Fruit fly (Drosophila melanogaster) whole organism, embryonic: ENCODE data around the gene alpha-Est3.

ENCODE experiments used
- CG10147 ChIP-seq: fragments of 200-800 bp; sonication (Bioruptor generic); optimal IDR thresholded peaks from 2 replicates; lab custom pipeline; 2019; ENCODE audit warnings: missing biosample characterization, mild to moderate bottlenecking, missing genetic modification characterization, moderate library complexity
- CG10366 ChIP-seq: fragments of 200-800 bp; sonication (Bioruptor generic); IDR thresholded peaks from 2 replicates; pipeline ENCODE4 v1.3.6; 2022; ENCODE audit warnings: missing biosample characterization, missing genetic modification characterization
- CG10543 ChIP-seq: fragments of 200-800 bp; sonication (Bioruptor generic); optimal IDR thresholded peaks from 3 replicates; lab custom pipeline; 2017; ENCODE audit warnings: missing biosample characterization, mild to moderate bottlenecking, missing genetic modification characterization, moderate library complexity
- CG12155 ChIP-seq: fragments of 200-800 bp; sonication (Bioruptor generic); optimal IDR thresholded peaks from 3 replicates; lab custom pipeline; 2016; ENCODE audit warnings: missing biosample characterization, missing genetic modification characterization
- CG13296 ChIP-seq: fragments of 200-800 bp; sonication (Bioruptor generic); optimal IDR thresholded peaks from 3 replicates; lab custom pipeline; 2018; ENCODE audit warnings: missing biosample characterization, mild to moderate bottlenecking, missing genetic modification characterization
- CG17361 ChIP-seq: fragments of 200-800 bp; sonication (Bioruptor generic); IDR thresholded peaks from 3 replicates; pipeline ENCODE4 v1.3.6; 2022; ENCODE audit warnings: missing biosample characterization, missing genetic modification characterization
- CG1832 ChIP-seq: fragments of 200-800 bp; sonication (Bioruptor generic); optimal IDR thresholded peaks from 2 replicates; lab custom pipeline; 2017; ENCODE audit warnings: missing biosample characterization, mild to moderate bottlenecking, missing genetic modification characterization, inconsistent platforms
- CG2116 ChIP-seq: fragments of 200-800 bp; sonication (Bioruptor generic); optimal IDR thresholded peaks from 3 replicates; lab custom pipeline; 2018; ENCODE audit warnings: missing biosample characterization, mild to moderate bottlenecking, missing genetic modification characterization
- CG2199 ChIP-seq: fragments of 200-800 bp; sonication (Bioruptor generic); IDR thresholded peaks from 3 replicates; pipeline ENCODE4 v1.3.6; 2022; ENCODE audit warnings: missing biosample characterization, missing genetic modification characterization
- CG2678 ChIP-seq: fragments of 200-800 bp; sonication (Bioruptor generic); optimal IDR thresholded peaks from 3 replicates; lab custom pipeline; 2019; ENCODE audit warnings: missing biosample characterization, mild to moderate bottlenecking, missing genetic modification characterization, moderate library complexity
- CG31441 ChIP-seq: fragments of 200-800 bp; sonication (Bioruptor generic); IDR thresholded peaks from 2 replicates; pipeline ENCODE4 v1.3.6; 2022; ENCODE audit warnings: missing biosample characterization, missing genetic modification characterization
- CG32767 ChIP-seq: fragments of 200-800 bp; sonication (Bioruptor generic); IDR thresholded peaks from 2 replicates; pipeline ENCODE4 v1.3.6; 2022; ENCODE audit warnings: missing biosample characterization, missing genetic modification characterization
- CG4617 ChIP-seq: fragments of 200-800 bp; sonication (Bioruptor generic); optimal IDR thresholded peaks from 3 replicates; lab custom pipeline; 2016; ENCODE audit warnings: missing biosample characterization, missing genetic modification characterization, borderline replicate concordance
- CG6175 ChIP-seq: fragments of 200-800 bp; sonication (Bioruptor generic); IDR thresholded peaks from 3 replicates; pipeline ENCODE4 v1.3.6; 2022; ENCODE audit warnings: missing biosample characterization, missing genetic modification characterization
- CG6813 ChIP-seq: fragments of 200-800 bp; sonication (Bioruptor generic); optimal IDR thresholded peaks from 2 replicates; lab custom pipeline; 2017; ENCODE audit warnings: missing biosample characterization, missing genetic modification characterization, mild to moderate bottlenecking, moderate library complexity, missing genetic modification reagents
- CG8290 ChIP-seq, 3 experiments: fragments of 200-800 bp; sonication (Bioruptor generic); optimal IDR thresholded peaks; 2 replicates each; lab custom pipeline; 2016 to 2019; ENCODE audit warnings: missing biosample characterization in 3 of 3, missing genetic modification characterization in 3 of 3, mild to moderate bottlenecking in 2 of 3, moderate library complexity in 1 of 3
- CG8765 ChIP-seq: fragments of 200-800 bp; sonication (Bioruptor generic); IDR thresholded peaks from 2 replicates; pipeline ENCODE4 v1.3.6; 2022; ENCODE audit warnings: missing biosample characterization, missing genetic modification characterization
- CrebB ChIP-seq: fragments of 200-800 bp; sonication (Bioruptor generic); optimal IDR thresholded peaks from 3 replicates; lab custom pipeline; 2018; ENCODE audit warnings: missing biosample characterization, mild to moderate bottlenecking, missing genetic modification characterization
- Drgx ChIP-seq: fragments of 200-800 bp; sonication (Bioruptor generic); IDR thresholded peaks from 2 replicates; pipeline ENCODE4 v1.3.6; 2022; ENCODE audit warnings: missing biosample characterization, missing genetic modification characterization
- Hr3 ChIP-seq: fragments of 200-800 bp; sonication (Bioruptor generic); optimal IDR thresholded peaks from 3 replicates; lab custom pipeline; 2016; ENCODE audit warnings: missing biosample characterization, missing genetic modification characterization
- Med ChIP-seq: fragments of 200-800 bp; sonication (Bioruptor generic); peaks from one replicate; lab custom pipeline; 2016; ENCODE audit warnings: missing biosample characterization, missing genetic modification characterization, mild to moderate bottlenecking, inconsistent platforms, moderate library complexity
- Rfx ChIP-seq: fragments of 200-800 bp; sonication (Bioruptor generic); IDR thresholded peaks from 2 replicates; pipeline ENCODE4 v1.3.6; 2022; ENCODE audit warnings: missing biosample characterization, missing genetic modification characterization
- TFAM ChIP-seq: fragments of 200-800 bp; sonication (Bioruptor generic); optimal IDR thresholded peaks from 2 replicates; lab custom pipeline; 2017; ENCODE audit warnings: missing biosample characterization, missing genetic modification characterization, inconsistent platforms
- Trl ChIP-seq, 3 experiments: fragments of >200 bp in 2 of 3; fragments of 200-800 bp in 1 of 3; sonication (Bioruptor generic) in 1 of 3; optimal IDR thresholded peaks; 2 replicates in 1 of 3; 3 replicates in 2 of 3; lab custom pipeline; 2016 to 2017; ENCODE audit warnings: missing biosample characterization in 1 of 3, missing genetic modification characterization in 1 of 3
- amos ChIP-seq: fragments of 200-800 bp; sonication (Bioruptor generic); IDR thresholded peaks from 2 replicates; pipeline ENCODE4 v1.3.6; 2022; ENCODE audit warnings: missing biosample characterization, missing genetic modification characterization; ENCODE audit not compliant: partially characterized antibody
- aop ChIP-seq: fragments of 200-800 bp; sonication (Bioruptor generic); IDR thresholded peaks from 2 replicates; pipeline ENCODE4 v1.3.6; 2022; ENCODE audit warnings: missing biosample characterization, missing genetic modification characterization
- ci ChIP-seq: fragments of 200-800 bp; sonication (Bioruptor generic); IDR thresholded peaks from 3 replicates; pipeline ENCODE4 v1.3.6; 2022; ENCODE audit warnings: missing biosample characterization, missing genetic modification characterization
- corto ChIP-seq: fragments of 200-800 bp; sonication (Bioruptor generic); optimal IDR thresholded peaks from 2 replicates; lab custom pipeline; 2016; ENCODE audit warnings: missing biosample characterization, mild to moderate bottlenecking, missing genetic modification characterization, moderate library complexity
- fd102C ChIP-seq: fragments of 200-800 bp; sonication (Bioruptor generic); optimal IDR thresholded peaks from 2 replicates; lab custom pipeline; 2018; ENCODE audit warnings: missing biosample characterization, mild to moderate bottlenecking, missing genetic modification characterization, moderate library complexity
- fd96Cb ChIP-seq: fragments of 200-800 bp; sonication (Bioruptor generic); optimal IDR thresholded peaks from 2 replicates; lab custom pipeline; 2018; ENCODE audit warnings: missing biosample characterization, mild to moderate bottlenecking, missing genetic modification characterization, moderate library complexity
- jing ChIP-seq: fragments of 200-800 bp; sonication (Bioruptor generic); optimal IDR thresholded peaks from 2 replicates; lab custom pipeline; 2018; ENCODE audit warnings: missing biosample characterization, mild to moderate bottlenecking, missing genetic modification characterization
- kah ChIP-seq: fragments of 200-800 bp; sonication (Bioruptor generic); optimal IDR thresholded peaks from 2 replicates; lab custom pipeline; 2018; ENCODE audit warnings: missing biosample characterization, mild to moderate bottlenecking, missing genetic modification characterization
- ken ChIP-seq: fragments of 200-800 bp; sonication (Bioruptor generic); IDR thresholded peaks from 3 replicates; pipeline ENCODE4 v1.3.6; 2022; ENCODE audit warnings: missing biosample characterization, missing genetic modification characterization
- prd ChIP-seq, 3 experiments: fragments of >200 bp in 2 of 3; fragments of 200-800 bp in 1 of 3; sonication (Bioruptor generic) in 1 of 3; optimal IDR thresholded peaks in 2 of 3; IDR thresholded peaks in 1 of 3; 2 replicates in 2 of 3; 3 replicates in 1 of 3; pipeline versions ENCODE4 v1.3.6 to Lab custom; 2017 to 2022; ENCODE audit warnings: missing biosample characterization in 1 of 3, missing genetic modification characterization in 1 of 3
- scrt ChIP-seq: fragments of 200-800 bp; sonication (Bioruptor generic); optimal IDR thresholded peaks from 2 replicates; lab custom pipeline; 2018; ENCODE audit warnings: missing biosample characterization, mild to moderate bottlenecking, missing genetic modification characterization, moderate library complexity
- sd ChIP-seq: fragments of 200-800 bp; sonication (Bioruptor generic); optimal IDR thresholded peaks from 3 replicates; lab custom pipeline; 2018; ENCODE audit warnings: missing biosample characterization, mild to moderate bottlenecking, missing genetic modification characterization, moderate library complexity
- stc ChIP-seq: fragments of 200-800 bp; sonication (Bioruptor generic); IDR thresholded peaks from 2 replicates; pipeline ENCODE4 v1.3.6; 2022; ENCODE audit warnings: missing biosample characterization, missing genetic modification characterization
- z ChIP-seq: fragments of 200-800 bp; sonication (Bioruptor generic); IDR thresholded peaks from 3 replicates; pipeline ENCODE4 v1.3.6; 2022; ENCODE audit warnings: missing biosample characterization, missing genetic modification characterization

alpha-Est3 gene

DNA sequence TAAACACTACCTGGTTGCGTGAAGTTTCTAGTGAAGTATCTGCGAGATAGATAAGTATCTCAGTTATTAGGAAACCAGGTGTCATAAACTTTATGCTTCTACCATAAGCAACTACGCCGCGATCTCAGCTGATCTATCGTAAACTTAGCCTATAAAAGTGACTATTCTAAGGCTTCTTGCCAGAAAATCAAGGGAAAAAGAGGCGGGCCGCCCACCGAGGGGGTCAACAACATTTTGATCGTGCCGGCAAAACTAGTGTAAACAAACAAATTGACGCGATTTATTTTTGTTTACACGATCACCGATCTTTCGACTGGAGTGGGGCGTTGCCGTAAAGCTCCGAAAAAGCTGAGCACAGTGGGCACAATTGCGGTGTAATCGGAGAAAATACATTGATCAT lies 17.3 kb downstream of the alpha-Est3 start (continued):
- TF ChIP-seq scrt, result peak; percentile 8
- TF ChIP-seq CG2678, result peak; percentile 33
- no peak for TF ChIP-seq CG8765 (GFP tag; lab: Robert Waterston, UW)
- TF ChIP-seq z (GFP tag; lab: Robert Waterston, UW), result no peak
- TF ChIP-seq fd102C (GFP tag; lab: Kevin White, UChicago), result no peak
- TF ChIP-seq CG8290 (GFP tag; optimal IDR thresholded peaks at IDR 0.05; lab: Kevin White, UChicago), result no peak
- no peak for TF ChIP-seq CG8290 (tag; optimal IDR thresholded peaks at IDR 0.05; lab: Kevin White, UChicago)
- TF ChIP-seq CrebB (tag; lab: Kevin White, UChicago), result no peak
- TF ChIP-seq CG17361 (GFP tag; lab: Robert Waterston, UW), result no peak
- TF ChIP-seq CG31441 (GFP tag; lab: Robert Waterston, UW), result no peak
- TF ChIP-seq jing (GFP tag; lab: Kevin White, UChicago), result no peak
- 0 out of 3 replicates have a peak, but pooled peaks have one; percentile 39 for TF ChIP-seq ci (GFP tag; lab: Robert Waterston, UW)
- peak; percentile 58 for TF ChIP-seq CG10543 (GFP tag; lab: Kevin White, UChicago)
- peak; percentile 40 for TF ChIP-seq CG6813 (GFP tag; lab: Kevin White, UChicago)
- no peak for TF ChIP-seq fd96Cb
- peak; percentile 10 for TF ChIP-seq CG10147 (GFP tag; lab: Kevin White, UChicago)
- TF ChIP-seq CG2116 (GFP tag; lab: Kevin White, UChicago), result no peak
- 0 out of 2 replicates have a peak, but pooled peaks have one; percentile 8 for TF ChIP-seq Rfx (GFP tag; lab: Robert Waterston, UW)
- TF ChIP-seq CG13296 (GFP tag; lab: Kevin White, UChicago), result peak; percentile 48
- TF ChIP-seq CG32767 (GFP tag; lab: Robert Waterston, UW), result no peak
- no peak for TF ChIP-seq prd (optimal IDR thresholded peaks at IDR 0.05; lab: Kevin White, UChicago)
- no peak for TF ChIP-seq prd (GFP tag; IDR thresholded peaks at IDR 0.05; lab: Robert Waterston, UW)
- peak; percentile 58 for TF ChIP-seq Med
- TF ChIP-seq CG10366 (GFP tag; lab: Robert Waterston, UW), result no peak
- TF ChIP-seq Hr3 (GFP tag; lab: Kevin White, UChicago), result no peak

DNA sequence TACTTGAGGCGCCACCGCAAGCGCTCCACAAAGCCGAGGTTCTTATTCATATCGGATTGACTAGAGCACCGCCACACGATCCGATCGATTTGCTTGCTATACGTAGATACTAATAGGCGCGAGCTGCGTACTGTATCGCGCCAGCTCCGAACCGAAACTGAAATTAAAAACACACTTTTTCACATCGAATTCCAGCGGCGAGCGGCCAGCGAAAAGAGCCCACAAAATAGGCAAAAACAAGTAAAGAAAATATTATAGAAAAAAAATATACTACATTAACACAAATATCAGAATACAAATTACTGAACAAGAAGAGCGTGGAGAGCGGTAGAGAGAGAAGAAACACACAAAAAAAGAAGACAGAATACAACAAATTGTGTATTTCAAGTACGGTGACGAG lies 17.8 kb downstream of the alpha-Est3 start, which contains the start of gene alpha-Est7:
Gene alpha-Est7 (minus strand): TSS at position 160 of the 400 bp plus-strand sequence.
- no peak for TF ChIP-seq CG10366 (GFP tag; lab: Robert Waterston, UW)
- no peak for TF ChIP-seq fd102C (GFP tag; lab: Kevin White, UChicago)
- TF ChIP-seq CG1832 (GFP tag; lab: Kevin White, UChicago), result no peak
- TF ChIP-seq kah (GFP tag; lab: Kevin White, UChicago), result no peak
- no peak for TF ChIP-seq ken (GFP tag; lab: Robert Waterston, UW)
- peak; percentile 84; the same call in 2 of the 3 replicates for TF ChIP-seq CG2199 (GFP tag; lab: Robert Waterston, UW)
- peak; percentile 20 for TF ChIP-seq corto (GFP tag; lab: Kevin White, UChicago)
- no peak for TF ChIP-seq CG4617
- TF ChIP-seq CG6175 (GFP tag; lab: Robert Waterston, UW), result peak; percentile 70; the same call in 1 of the 3 replicates
- no peak for TF ChIP-seq TFAM (GFP tag; lab: Kevin White, UChicago)
- TF ChIP-seq Drgx, result 0 out of 2 replicates have a peak, but pooled peaks have one; percentile 7
- 0 out of 2 replicates have a peak, but pooled peaks have one; percentile 3 for TF ChIP-seq amos (GFP tag; lab: Robert Waterston, UW)
- TF ChIP-seq Trl (optimal IDR thresholded peaks at IDR 0.05; lab: Kevin White, UChicago), result peak in 1 of 2 experiments; percentile 16
- no peak for TF ChIP-seq Trl (GFP tag; optimal IDR thresholded peaks at IDR 0.05; lab: Kevin White, UChicago)
- TF ChIP-seq aop (GFP tag; lab: Robert Waterston, UW), result no peak
- peak; percentile 23 for TF ChIP-seq Med
- TF ChIP-seq stc, result no peak
- no peak for TF ChIP-seq CG12155 (GFP tag; lab: Kevin White, UChicago)
- peak; percentile 74 for TF ChIP-seq sd
